Worm (Caenorhabditis elegans): ENCODE results near the gene tba-7.

DNA sequence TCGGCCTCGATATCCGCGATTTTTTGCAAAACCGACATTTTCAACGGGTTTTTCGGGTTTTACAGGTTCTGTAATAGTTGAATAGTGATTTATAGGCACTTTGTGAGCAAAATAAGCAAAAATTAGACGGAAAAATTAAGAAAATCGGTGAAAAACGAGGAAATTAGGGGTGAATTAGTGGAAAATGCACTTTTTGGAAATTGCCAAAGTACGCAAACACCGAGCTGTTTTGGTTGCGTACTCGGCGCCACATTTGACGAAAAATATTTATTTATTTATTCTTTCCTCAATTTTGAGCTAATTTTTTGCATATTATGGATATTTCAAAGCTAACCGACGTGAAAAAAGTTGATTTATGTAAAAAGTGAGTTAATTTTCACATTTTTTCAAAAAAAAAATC, 28.5 kb downstream of the tba-7 start, which contains the start of the genes T28D6.6 and pen-2:
- TF ChIP-seq elt-4 (tag; optimal IDR thresholded peaks at IDR 0.05) (no peak), F13H6.1 (tag; optimal IDR thresholded peaks at IDR 0.05) (no peak), fkh-10 (GFP tag; optimal IDR thresholded peaks at IDR 0.05) (no peak), ceh-9 (tag; optimal IDR thresholded peaks at IDR 0.05) (no peak), ahr-1 (tag; optimal IDR thresholded peaks at IDR 0.05) (no peak), nfya-1 (tag; optimal IDR thresholded peaks at IDR 0.05) (no peak), K09A11.1 (tag; optimal IDR thresholded peaks at IDR 0.05; ENCODE audit: insufficient read depth) (no peak)
